Fruit fly (Drosophila melanogaster) whole organism, embryonic: ENCODE data around the gene gish.
A peak's percentile ranks its signal among the peaks of the same experiment; 100 is the strongest.

Source experiments
- Atf3 ChIP-seq: fragments of 200-800 bp; sonication (Bioruptor generic); optimal IDR thresholded peaks from 3 replicates; lab custom pipeline; 2016; ENCODE audit warnings: missing biosample characterization, missing genetic modification characterization
- B-H2 ChIP-seq: fragments of 200-800 bp; sonication (Bioruptor generic); optimal IDR thresholded peaks from 2 replicates; lab custom pipeline; 2018; ENCODE audit warnings: missing biosample characterization, mild to moderate bottlenecking, missing genetic modification characterization
- CG10321 ChIP-seq: fragments of 200-800 bp; sonication (Bioruptor generic); IDR thresholded peaks from 2 replicates; pipeline ENCODE4 v1.3.6; 2022; ENCODE audit warnings: missing biosample characterization, missing genetic modification characterization
- CG11398 ChIP-seq: fragments of 200-800 bp; sonication (Bioruptor generic); optimal IDR thresholded peaks from 2 replicates; lab custom pipeline; 2016; ENCODE audit warnings: missing biosample characterization, missing genetic modification characterization
- CG12104 ChIP-seq: fragments of 200-800 bp; sonication (Bioruptor generic); optimal IDR thresholded peaks from 3 replicates; lab custom pipeline; 2016; ENCODE audit warnings: missing biosample characterization, missing genetic modification characterization
- CG13123 ChIP-seq: fragments of 200-800 bp; sonication (Bioruptor generic); optimal IDR thresholded peaks from 2 replicates; lab custom pipeline; 2016; ENCODE audit warnings: missing biosample characterization, missing genetic modification characterization
- CG13624 ChIP-seq: fragments of 200-800 bp; sonication (Bioruptor generic); optimal IDR thresholded peaks from 2 replicates; lab custom pipeline; 2016; ENCODE audit warnings: missing biosample characterization, missing genetic modification characterization
- CG17186 ChIP-seq: fragments of 200-800 bp; sonication (Bioruptor generic); optimal IDR thresholded peaks from 3 replicates; lab custom pipeline; 2017; ENCODE audit warnings: missing biosample characterization, missing genetic modification reagents, missing genetic modification characterization
- CG17612 ChIP-seq: fragments of 200-800 bp; sonication (Bioruptor generic); IDR thresholded peaks from 2 replicates; pipeline ENCODE4 v1.3.6; 2022; ENCODE audit warnings: missing biosample characterization, missing genetic modification characterization
- CG18011 ChIP-seq: fragments of 200-800 bp; sonication (Bioruptor generic); optimal IDR thresholded peaks from 2 replicates; lab custom pipeline; 2017; ENCODE audit warnings: missing biosample characterization, missing genetic modification characterization, mild to moderate bottlenecking, moderate library complexity, missing genotype
- CG1832 ChIP-seq: fragments of 200-800 bp; sonication (Bioruptor generic); optimal IDR thresholded peaks from 2 replicates; lab custom pipeline; 2017; ENCODE audit warnings: missing biosample characterization, mild to moderate bottlenecking, missing genetic modification characterization, inconsistent platforms
- CG18764 ChIP-seq: fragments of 200-800 bp; sonication (Bioruptor generic); optimal IDR thresholded peaks from 3 replicates; lab custom pipeline; 2016; ENCODE audit warnings: missing biosample characterization, missing genetic modification characterization
- CG2120 ChIP-seq: fragments of 200-800 bp; sonication (Bioruptor generic); optimal IDR thresholded peaks from 3 replicates; lab custom pipeline; 2016; ENCODE audit warnings: missing biosample characterization, missing genetic modification characterization
- CG2129 ChIP-seq: fragments of 200-800 bp; sonication (Bioruptor generic); IDR thresholded peaks from 2 replicates; pipeline ENCODE4 v1.3.6; 2022; ENCODE audit warnings: missing biosample characterization, missing genetic modification characterization; ENCODE audit not compliant: partially characterized antibody
- CG31365 ChIP-seq: fragments of 200-800 bp; sonication (Bioruptor generic); optimal IDR thresholded peaks from 2 replicates; lab custom pipeline; 2018; ENCODE audit warnings: missing biosample characterization, mild to moderate bottlenecking, missing genetic modification characterization
- CG34422 ChIP-seq: fragments of 200-800 bp; sonication (Bioruptor generic); IDR thresholded peaks from 3 replicates; pipeline ENCODE4 v1.3.6; 2022; ENCODE audit warnings: missing biosample characterization, missing genetic modification characterization
- CkIIα-i1 ChIP-seq: fragments of 200-800 bp; sonication (Bioruptor generic); IDR thresholded peaks from 2 replicates; pipeline ENCODE4 v1.3.6; 2022; ENCODE audit warnings: missing biosample characterization, missing genetic modification characterization
- Dll ChIP-seq: fragments of 200-800 bp; sonication (Bioruptor generic); IDR thresholded peaks from 4 replicates; pipeline ENCODE4 v1.3.6; 2022; ENCODE audit warnings: missing biosample characterization, missing genetic modification characterization; ENCODE audit not compliant: partially characterized antibody
- Elba2 ChIP-seq: fragments of 200-800 bp; sonication (Bioruptor generic); optimal IDR thresholded peaks from 3 replicates; lab custom pipeline; 2016; ENCODE audit warnings: missing biosample characterization, missing genetic modification characterization
- HLH54F ChIP-seq: fragments of 200-800 bp; sonication (Bioruptor generic); optimal IDR thresholded peaks from 3 replicates; lab custom pipeline; 2016; ENCODE audit warnings: missing biosample characterization, missing genetic modification characterization
- HmgD ChIP-seq: fragments of 200-800 bp; sonication (Bioruptor generic); optimal IDR thresholded peaks from 3 replicates; lab custom pipeline; 2016; ENCODE audit warnings: missing biosample characterization, missing genetic modification characterization
- Hr51 ChIP-seq, 2 experiments: fragments of 200-800 bp; sonication (Bioruptor generic); optimal IDR thresholded peaks; 2 replicates in 1 of 2; 3 replicates in 1 of 2; lab custom pipeline; 2016 to 2018; ENCODE audit warnings: missing biosample characterization in 2 of 2, missing genetic modification characterization in 2 of 2, mild to moderate bottlenecking in 1 of 2, moderate library complexity in 1 of 2
- Lpt ChIP-seq: fragments of >200 bp; optimal IDR thresholded peaks from 2 replicates; lab custom pipeline; 2018; ENCODE audit warnings: missing biosample characterization, missing genetic modification characterization
- NC2α ChIP-seq: fragments of 200-800 bp; sonication (Bioruptor generic); optimal IDR thresholded peaks from 2 replicates; lab custom pipeline; 2016; ENCODE audit warnings: missing biosample characterization, missing genetic modification characterization
- NFAT ChIP-seq: fragments of 200-800 bp; sonication (Bioruptor generic); IDR thresholded peaks from 2 replicates; pipeline ENCODE4 v1.3.6; 2022; ENCODE audit warnings: missing biosample characterization, missing genetic modification characterization
- Nf-YA ChIP-seq: fragments of 200-800 bp; sonication (Bioruptor generic); IDR thresholded peaks from 2 replicates; pipeline ENCODE4 v1.3.6; 2022; ENCODE audit warnings: missing biosample characterization, missing genetic modification characterization
- NfI ChIP-seq: fragments of 200-800 bp; sonication (Bioruptor generic); optimal IDR thresholded peaks from 3 replicates; lab custom pipeline; 2018; ENCODE audit warnings: missing biosample characterization, mild to moderate bottlenecking, missing genetic modification characterization, moderate library complexity
- Rfx ChIP-seq: fragments of 200-800 bp; sonication (Bioruptor generic); IDR thresholded peaks from 2 replicates; pipeline ENCODE4 v1.3.6; 2022; ENCODE audit warnings: missing biosample characterization, missing genetic modification characterization
- Stat92E ChIP-seq, 3 experiments: fragments of >200 bp in 2 of 3; fragments of 200-800 bp in 1 of 3; sonication (Bioruptor generic) in 1 of 3; optimal IDR thresholded peaks; 2 replicates each; lab custom pipeline; 2017 to 2019; ENCODE audit warnings: missing biosample characterization in 3 of 3, missing genetic modification characterization in 3 of 3, mild to moderate bottlenecking in 1 of 3, moderate library complexity in 1 of 3
- Taf1 ChIP-seq: fragments of 200-800 bp; sonication (Bioruptor generic); IDR thresholded peaks from 2 replicates; pipeline ENCODE4 v1.3.6; 2022; ENCODE audit warnings: missing biosample characterization, missing genetic modification characterization
- amos ChIP-seq: fragments of 200-800 bp; sonication (Bioruptor generic); IDR thresholded peaks from 2 replicates; pipeline ENCODE4 v1.3.6; 2022; ENCODE audit warnings: missing biosample characterization, missing genetic modification characterization; ENCODE audit not compliant: partially characterized antibody
- bowl ChIP-seq: fragments of 200-800 bp; sonication (Bioruptor generic); IDR thresholded peaks from 2 replicates; pipeline ENCODE4 v1.3.6; 2022; ENCODE audit warnings: missing biosample characterization, missing genetic modification characterization
- br ChIP-seq: fragments of >200 bp; optimal IDR thresholded peaks from 2 replicates; lab custom pipeline; 2017
- chm ChIP-seq: fragments of 200-800 bp; sonication (Bioruptor generic); IDR thresholded peaks from 2 replicates; pipeline ENCODE4 v1.3.6; 2022; ENCODE audit warnings: missing biosample characterization, missing genetic modification characterization
- ci ChIP-seq: fragments of 200-800 bp; sonication (Bioruptor generic); IDR thresholded peaks from 3 replicates; pipeline ENCODE4 v1.3.6; 2022; ENCODE audit warnings: missing biosample characterization, missing genetic modification characterization
- croc ChIP-seq: fragments of 200-800 bp; sonication (Bioruptor generic); conservative IDR thresholded peaks from 3 replicates; pipeline ENCODE4 v1.3.6; 2022; ENCODE audit warnings: missing biosample characterization, missing genetic modification characterization
- en ChIP-seq: fragments of 200-800 bp; sonication (Bioruptor generic); optimal IDR thresholded peaks from 2 replicates; lab custom pipeline; 2016; ENCODE audit warnings: missing biosample characterization, missing genetic modification characterization
- gem ChIP-seq: fragments of 200-800 bp; sonication (Bioruptor generic); optimal IDR thresholded peaks from 2 replicates; lab custom pipeline; 2019; ENCODE audit warnings: missing biosample characterization, mild to moderate bottlenecking, missing genetic modification characterization, moderate library complexity
- gsb ChIP-seq: fragments of 200-800 bp; sonication (Bioruptor generic); IDR thresholded peaks from 2 replicates; pipeline ENCODE4 v1.3.6; 2022; ENCODE audit warnings: missing biosample characterization, missing genetic modification characterization
- insv ChIP-seq, 2 experiments: fragments of 200-800 bp; sonication (Bioruptor generic); optimal IDR thresholded peaks; 3 replicates each; lab custom pipeline; 2016 to 2018; ENCODE audit warnings: missing biosample characterization in 2 of 2, missing genetic modification characterization in 2 of 2
- mirr ChIP-seq: fragments of 200-800 bp; sonication (Bioruptor generic); optimal IDR thresholded peaks from 3 replicates; lab custom pipeline; 2018; ENCODE audit warnings: missing biosample characterization, mild to moderate bottlenecking, missing genetic modification characterization
- oc ChIP-seq: fragments of 200-800 bp; sonication (Bioruptor generic); optimal IDR thresholded peaks from 2 replicates; lab custom pipeline; 2018; ENCODE audit warnings: missing biosample characterization, mild to moderate bottlenecking, missing genetic modification characterization, moderate library complexity
- onecut ChIP-seq: fragments of 200-800 bp; sonication (Bioruptor generic); IDR thresholded peaks from 2 replicates; pipeline ENCODE4 v1.3.6; 2022; ENCODE audit warnings: missing biosample characterization, missing genetic modification characterization
- org-1 ChIP-seq: fragments of 200-800 bp; sonication (Bioruptor generic); optimal IDR thresholded peaks from 2 replicates; lab custom pipeline; 2017; ENCODE audit warnings: missing biosample characterization, missing genetic modification characterization
- p53 ChIP-seq: fragments of 200-800 bp; sonication (Bioruptor generic); optimal IDR thresholded peaks from 2 replicates; lab custom pipeline; 2016; ENCODE audit warnings: missing biosample characterization, missing genetic modification characterization
- pzg ChIP-seq: fragments of 200-800 bp; sonication (Bioruptor generic); optimal IDR thresholded peaks from 3 replicates; lab custom pipeline; 2018; ENCODE audit warnings: missing biosample characterization, mild to moderate bottlenecking, missing genetic modification characterization, moderate library complexity
- ro ChIP-seq: fragments of 200-800 bp; sonication (Bioruptor generic); IDR thresholded peaks from 2 replicates; pipeline ENCODE4 v1.3.6; 2022; ENCODE audit warnings: missing biosample characterization, missing genetic modification characterization
- run ChIP-seq: fragments of 200-800 bp; sonication (Bioruptor generic); optimal IDR thresholded peaks from 3 replicates; lab custom pipeline; 2018; ENCODE audit warnings: missing biosample characterization, mild to moderate bottlenecking, missing genetic modification characterization
- slou ChIP-seq: fragments of 200-800 bp; sonication (Bioruptor generic); optimal IDR thresholded peaks from 3 replicates; lab custom pipeline; 2016; ENCODE audit warnings: missing biosample characterization, missing genetic modification characterization
- so ChIP-seq: fragments of 200-800 bp; sonication (Bioruptor generic); IDR thresholded peaks from 3 replicates; pipeline ENCODE4 v1.3.6; 2022; ENCODE audit warnings: missing biosample characterization, missing genetic modification characterization
- sr ChIP-seq: fragments of 200-800 bp; sonication (Bioruptor generic); IDR thresholded peaks from 3 replicates; pipeline ENCODE4 v1.3.6; 2022; ENCODE audit warnings: missing biosample characterization, missing genetic modification characterization
- sug ChIP-seq: fragments of 200-800 bp; optimal IDR thresholded peaks from 2 replicates; lab custom pipeline; 2019; ENCODE audit warnings: missing biosample characterization, mild to moderate bottlenecking, missing genetic modification characterization, moderate library complexity
- trh ChIP-seq: fragments of 200-800 bp; sonication (Bioruptor generic); optimal IDR thresholded peaks from 2 replicates; lab custom pipeline; 2016; ENCODE audit warnings: missing biosample characterization, missing genetic modification characterization

Gene gish

dm6 chr3R:16253427-16253883 lies 18.8 kb upstream of the gish start (continued):
- TF ChIP-seq oc, result no peak
- no peak for TF ChIP-seq sr (GFP tag; lab: Robert Waterston, UW)
- TF ChIP-seq CG18764, result peak; percentile 35
- no peak for TF ChIP-seq p53 (GFP tag; lab: Kevin White, UChicago)
- TF ChIP-seq sug (tag; lab: Kevin White, UChicago), result peak; percentile 70
- no peak for TF ChIP-seq CG2129 (GFP tag; lab: Robert Waterston, UW)
- TF ChIP-seq CG34422 (GFP tag; lab: Robert Waterston, UW), result no peak
- TF ChIP-seq Taf1 (GFP tag; lab: Robert Waterston, UW), result no peak
- TF ChIP-seq Nf-YA (GFP tag; lab: Robert Waterston, UW), result no peak
- TF ChIP-seq Dll (GFP tag; lab: Robert Waterston, UW), result no peak
- TF ChIP-seq CG13123 (GFP tag; lab: Kevin White, UChicago), result peak; percentile 12
- no peak for TF ChIP-seq CG1832 (GFP tag; lab: Kevin White, UChicago)
- no peak for TF ChIP-seq CG17186
- TF ChIP-seq ro (GFP tag; lab: Robert Waterston, UW), result no peak
- TF ChIP-seq trh, result peak; percentile 32
- TF ChIP-seq Atf3 (GFP tag; lab: Kevin White, UChicago), result no peak
- TF ChIP-seq bowl (GFP tag; lab: Robert Waterston, UW), result no peak
- TF ChIP-seq chm (GFP tag; lab: Robert Waterston, UW), result no peak
- no peak for TF ChIP-seq CG10321 (GFP tag; lab: Robert Waterston, UW)
- TF ChIP-seq Rfx (GFP tag; lab: Robert Waterston, UW), result no peak
- TF ChIP-seq Hr51 (GFP tag; optimal IDR thresholded peaks at IDR 0.05; lab: Kevin White, UChicago), result peak in 1 of 2 experiments; percentile 91
- no peak for TF ChIP-seq ci (GFP tag; lab: Robert Waterston, UW)
- no peak for TF ChIP-seq NC2α (GFP tag; lab: Kevin White, UChicago)
- no peak for TF ChIP-seq CG17612 (GFP tag; lab: Robert Waterston, UW)
- no peak for TF ChIP-seq CG11398 (GFP tag; lab: Kevin White, UChicago)
- TF ChIP-seq CG18011 (GFP tag; lab: Kevin White, UChicago), result peak; percentile 30
- TF ChIP-seq NFAT (GFP tag; lab: Robert Waterston, UW), result no peak
- TF ChIP-seq HLH54F (GFP tag; lab: Kevin White, UChicago), result peak; percentile 14
- TF ChIP-seq croc (GFP tag; lab: Robert Waterston, UW), result peak; percentile 63
- TF ChIP-seq CG13624 (GFP tag; lab: Kevin White, UChicago), result no peak
- TF ChIP-seq gsb (GFP tag; lab: Robert Waterston, UW), result no peak
- peak; percentile 54 for TF ChIP-seq onecut (GFP tag; lab: Robert Waterston, UW)
- peak; percentile 66 for TF ChIP-seq NfI (GFP tag; lab: Kevin White, UChicago)
- TF ChIP-seq mirr, result no peak
- TF ChIP-seq HmgD (GFP tag; lab: Kevin White, UChicago), result no peak
- TF ChIP-seq en (GFP tag; lab: Kevin White, UChicago), result no peak
- TF ChIP-seq amos (GFP tag; lab: Robert Waterston, UW), result no peak
- TF ChIP-seq gem (tag; lab: Kevin White, UChicago), result peak; percentile 91
- peak in 1 of 2 experiments; percentile 24 for TF ChIP-seq insv (GFP tag; optimal IDR thresholded peaks at IDR 0.05; lab: Kevin White, UChicago)
- no peak for TF ChIP-seq pzg
- TF ChIP-seq org-1, result peak; percentile 74
- no peak for TF ChIP-seq Stat92E (GFP tag; optimal IDR thresholded peaks at IDR 0.05; lab: Kevin White, UChicago)
- no peak for TF ChIP-seq CG31365 (tag; lab: Kevin White, UChicago)
- TF ChIP-seq br, result no peak
- TF ChIP-seq so (GFP tag; lab: Robert Waterston, UW), result no peak
- TF ChIP-seq slou, result peak; percentile 40
- peak; percentile 75 for TF ChIP-seq CG12104
- TF ChIP-seq run (tag; lab: Kevin White, UChicago), result peak; percentile 41
- peak; percentile 64 for TF ChIP-seq CG2120
- TF ChIP-seq CkIIα-i1 (GFP tag; lab: Robert Waterston, UW), result no peak
- no peak for TF ChIP-seq Lpt (GFP tag; lab: Kevin White, UChicago)
- no peak for TF ChIP-seq Elba2 (GFP tag; lab: Kevin White, UChicago)
- no peak for TF ChIP-seq B-H2 (GFP tag; lab: Kevin White, UChicago)
